Fruit fly (Drosophila melanogaster): ENCODE measurements around the gene Takl1.

dm6 chr3R:20779969-20780368 lies 7.6 kb upstream of the Takl1 start:
- TF ChIP-seq CG8478 (optimal IDR thresholded peaks at IDR 0.05), result no peak
- no peak for TF ChIP-seq CTCF (optimal IDR thresholded peaks at IDR 0.05)

All from S2 (cell line).